Worm (Caenorhabditis elegans) whole organism, young adult: ENCODE results near the gene zip-10.
A peak's percentile ranks its signal among the peaks of the same experiment; 100 is the strongest.

Experiments
- F57C9.4 ChIP-seq: sonication (generic microtip); optimal IDR thresholded peaks from 2 replicates; lab custom pipeline; 2017; ENCODE audit warnings: mild to moderate bottlenecking, missing genetic modification characterization, missing compliant biosample characterization
- dpl-1 ChIP-seq: fragments of 150-350 bp; optimal IDR thresholded peaks from 2 replicates; lab custom pipeline; 2014; ENCODE audit warnings: missing biosample characterization, missing genetic modification reagents, missing genetic modification characterization
- hsf-1 ChIP-seq: fragments of 200-800 bp; sonication (Bioruptor generic); IDR thresholded peaks from 2 replicates; pipeline ENCODE4 v1.3.6; 2022; ENCODE audit warnings: missing genetic modification reagents, missing genetic modification characterization, missing compliant biosample characterization
- lin-54 ChIP-seq: fragments of 200-800 bp; sonication (Bioruptor generic); optimal IDR thresholded peaks from 2 replicates; lab custom pipeline; 2018; ENCODE audit warnings: mild to moderate bottlenecking, missing genetic modification characterization, missing compliant biosample characterization
- lsy-27 ChIP-seq: sonication (generic microtip); optimal IDR thresholded peaks from 2 replicates; lab custom pipeline; 2017; ENCODE audit warnings: missing genetic modification characterization, mild to moderate bottlenecking, missing compliant biosample characterization, antibody characterized with exemption, missing genotype, borderline replicate concordance; ENCODE audit not compliant: insufficient read depth
- mxl-1 ChIP-seq: sonication (generic microtip); optimal IDR thresholded peaks from 2 replicates; lab custom pipeline; 2016; ENCODE audit warnings: missing genetic modification characterization, missing compliant biosample characterization
- nfya-1 ChIP-seq: sonication (generic microtip); optimal IDR thresholded peaks from 2 replicates; lab custom pipeline; 2017; ENCODE audit warnings: antibody characterized with exemption, missing compliant biosample characterization, missing genetic modification characterization, borderline replicate concordance; ENCODE audit not compliant: insufficient read depth
- nfya-2 ChIP-seq: fragments of 200-800 bp; sonication (Bioruptor generic); IDR thresholded peaks from 2 replicates; pipeline ENCODE4 v1.3.6; 2022; ENCODE audit warnings: missing genetic modification reagents, missing genetic modification characterization, missing compliant biosample characterization
- nhr-120 ChIP-seq: fragments of 200-800 bp; sonication (Bioruptor generic); IDR thresholded peaks from 2 replicates; pipeline ENCODE4 v1.3.6; 2022; ENCODE audit warnings: missing genetic modification characterization, missing compliant biosample characterization
- snpc-1.3 ChIP-seq: sonication (generic microtip); optimal IDR thresholded peaks from 2 replicates; lab custom pipeline; 2017; ENCODE audit warnings: missing genetic modification characterization, mild to moderate bottlenecking, missing compliant biosample characterization, antibody characterized with exemption, moderate library complexity, missing genotype, missing genetic modification reagents; ENCODE audit not compliant: insufficient read depth
- unc-62 ChIP-seq: fragments of 150-350 bp; optimal IDR thresholded peaks from 2 replicates; lab custom pipeline; 2014; ENCODE audit warnings: missing biosample characterization, missing genetic modification reagents, missing genetic modification characterization
- zim-3 ChIP-seq: sonication (generic microtip); optimal IDR thresholded peaks from 2 replicates; lab custom pipeline; 2017; ENCODE audit warnings: mild to moderate bottlenecking, missing genetic modification characterization, moderate library complexity, missing compliant biosample characterization
- ztf-22 ChIP-seq: fragments of 200-800 bp; sonication (Bioruptor generic); optimal IDR thresholded peaks from 2 replicates; lab custom pipeline; 2018; ENCODE audit warnings: mild to moderate bottlenecking, missing genetic modification characterization, moderate library complexity, missing compliant biosample characterization

ce11 chrV:11638634-11639117 is 11.9 kb downstream of the zip-10 start:
- TF ChIP-seq hsf-1, result no peak
- TF ChIP-seq F57C9.4 (tag; lab: Kevin White, UChicago), result no peak
- TF ChIP-seq lin-54 (GFP tag; lab: Kevin White, UChicago), result peak; percentile 18
- TF ChIP-seq unc-62, result no peak
- no peak for TF ChIP-seq lsy-27 (tag; lab: Kevin White, UChicago)
- no peak for TF ChIP-seq nfya-1
- TF ChIP-seq zim-3 (tag; lab: Kevin White, UChicago), result no peak
- TF ChIP-seq mxl-1 (tag; lab: Kevin White, UChicago), result no peak
- no peak for TF ChIP-seq ztf-22 (GFP tag; lab: Kevin White, UChicago)
- TF ChIP-seq nfya-2, result no peak
- no peak for TF ChIP-seq nhr-120 (GFP tag; lab: Robert Waterston, UW)
- TF ChIP-seq snpc-1.3 (tag; lab: Kevin White, UChicago), result no peak
- no peak for TF ChIP-seq dpl-1
